Fruit fly (Drosophila melanogaster): Measurements from ENCODE around the gene Sur-8.

DNA sequence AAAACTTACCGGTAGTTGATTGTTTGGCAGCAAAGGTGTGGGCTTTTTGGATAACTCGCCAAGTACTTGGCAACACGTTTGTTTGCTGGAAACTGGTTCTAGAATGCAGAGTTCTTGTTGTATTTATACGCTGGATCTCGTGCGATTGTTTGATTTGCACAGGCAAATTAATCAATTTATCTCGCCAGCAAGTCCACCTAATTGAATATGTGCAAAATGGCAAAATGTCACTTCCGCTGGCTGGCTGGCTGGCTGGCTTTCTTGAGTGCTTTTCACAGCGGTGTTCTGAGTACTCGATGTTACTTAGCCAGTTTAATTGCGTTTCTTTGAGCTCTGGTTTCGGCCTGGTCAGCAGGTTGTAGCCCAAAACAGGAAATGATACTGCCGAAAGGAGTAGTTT lies 46.4 kb upstream of the Sur-8 start, which contains the start of gene Eh:
- TF ChIP-seq tj (GFP tag; optimal IDR thresholded peaks at IDR 0.05) (no peak), Crg-1 (GFP tag; optimal IDR thresholded peaks at IDR 0.05) (no peak), CG12768 (GFP tag; optimal IDR thresholded peaks at IDR 0.05) (no peak), CG1620 (GFP tag; optimal IDR thresholded peaks at IDR 0.05) (no peak), kay (GFP tag; ENCODE audit: borderline replicate concordance) (no peak), Mnt (GFP tag; optimal IDR thresholded peaks at IDR 0.05) (no peak), CG33017 (tag; optimal IDR thresholded peaks at IDR 0.05) (no peak), pad (GFP tag; optimal IDR thresholded peaks at IDR 0.05) (no peak), cic (GFP tag; optimal IDR thresholded peaks at IDR 0.05) (no peak), cnc (optimal IDR thresholded peaks at IDR 0.05) (no peak), CG5204 (GFP tag; optimal IDR thresholded peaks at IDR 0.05) (no peak), ovo (GFP tag; optimal IDR thresholded peaks at IDR 0.05) (no peak)
